Fruit fly (Drosophila melanogaster) whole organism, embryonic: ENCODE data around the gene CG17234.
A peak's percentile ranks its signal among the peaks of the same experiment; 100 is the strongest.

ENCODE experiments used
- Asciz ChIP-seq: fragments of 200-800 bp; sonication (Bioruptor generic); optimal IDR thresholded peaks from 2 replicates; lab custom pipeline; 2017; ENCODE audit warnings: missing biosample characterization, mild to moderate bottlenecking, missing genetic modification characterization, missing genetic modification reagents
- B-H1 ChIP-seq: fragments of 200-800 bp; sonication (Bioruptor generic); IDR thresholded peaks from 3 replicates; pipeline ENCODE4 v1.3.6; 2022; ENCODE audit warnings: missing biosample characterization, missing genetic modification characterization
- CG10267 ChIP-seq: fragments of 200-800 bp; sonication (Bioruptor generic); optimal IDR thresholded peaks from 2 replicates; lab custom pipeline; 2018; ENCODE audit warnings: missing biosample characterization, mild to moderate bottlenecking, missing genetic modification characterization, moderate library complexity
- CG11247 ChIP-seq: fragments of 200-800 bp; sonication (Bioruptor generic); IDR thresholded peaks from 2 replicates; pipeline ENCODE4 v1.3.6; 2022; ENCODE audit warnings: missing biosample characterization, missing genetic modification characterization
- CG11504 ChIP-seq: fragments of 200-800 bp; sonication (Bioruptor generic); optimal IDR thresholded peaks from 3 replicates; lab custom pipeline; 2019; ENCODE audit warnings: missing biosample characterization, mild to moderate bottlenecking, missing genetic modification characterization, moderate library complexity
- CG12659 ChIP-seq: fragments of 200-800 bp; sonication (Bioruptor generic); optimal IDR thresholded peaks from 3 replicates; lab custom pipeline; 2017; ENCODE audit warnings: mild to moderate bottlenecking, missing biosample characterization, missing genetic modification reagents, missing genetic modification characterization
- CG12769 ChIP-seq: fragments of 200-800 bp; sonication (Bioruptor generic); optimal IDR thresholded peaks from 2 replicates; lab custom pipeline; 2019; ENCODE audit warnings: missing biosample characterization, mild to moderate bottlenecking, missing genetic modification characterization, moderate library complexity
- CG14667 ChIP-seq: fragments of 200-800 bp; sonication (Bioruptor generic); IDR thresholded peaks from 2 replicates; pipeline ENCODE4 v1.3.6; 2022; ENCODE audit warnings: missing biosample characterization, missing genetic modification characterization
- CG17568 ChIP-seq: fragments of 200-800 bp; sonication (Bioruptor generic); optimal IDR thresholded peaks from 2 replicates; lab custom pipeline; 2018; ENCODE audit warnings: missing biosample characterization, mild to moderate bottlenecking, missing genetic modification characterization, moderate library complexity
- CG17612 ChIP-seq: fragments of 200-800 bp; sonication (Bioruptor generic); IDR thresholded peaks from 2 replicates; pipeline ENCODE4 v1.3.6; 2022; ENCODE audit warnings: missing biosample characterization, missing genetic modification characterization
- CG2120 ChIP-seq: fragments of 200-800 bp; sonication (Bioruptor generic); optimal IDR thresholded peaks from 3 replicates; lab custom pipeline; 2016; ENCODE audit warnings: missing biosample characterization, missing genetic modification characterization
- CG30403 ChIP-seq: fragments of 200-800 bp; sonication (Bioruptor generic); optimal IDR thresholded peaks from 3 replicates; lab custom pipeline; 2016; ENCODE audit warnings: missing biosample characterization, missing genetic modification characterization
- CG32532 ChIP-seq: fragments of 200-800 bp; sonication (Bioruptor generic); IDR thresholded peaks from 2 replicates; pipeline ENCODE4 v1.3.6; 2022; ENCODE audit warnings: missing biosample characterization, missing genetic modification characterization
- CG34422 ChIP-seq: fragments of 200-800 bp; sonication (Bioruptor generic); IDR thresholded peaks from 3 replicates; pipeline ENCODE4 v1.3.6; 2022; ENCODE audit warnings: missing biosample characterization, missing genetic modification characterization
- CG4282 ChIP-seq: fragments of 200-800 bp; sonication (Bioruptor generic); optimal IDR thresholded peaks from 2 replicates; lab custom pipeline; 2016; ENCODE audit warnings: missing biosample characterization, missing genetic modification characterization
- CG4328 ChIP-seq: fragments of 200-800 bp; sonication (Bioruptor generic); optimal IDR thresholded peaks from 3 replicates; lab custom pipeline; 2017; ENCODE audit warnings: missing biosample characterization, missing genetic modification reagents, missing genetic modification characterization
- CG6689 ChIP-seq: fragments of 200-800 bp; sonication (Bioruptor generic); IDR thresholded peaks from 2 replicates; pipeline ENCODE4 v1.3.6; 2022; ENCODE audit warnings: missing biosample characterization, missing genetic modification characterization
- CG8359 ChIP-seq: fragments of 200-800 bp; sonication (Bioruptor generic); optimal IDR thresholded peaks from 2 replicates; lab custom pipeline; 2017; ENCODE audit warnings: missing biosample characterization, mild to moderate bottlenecking, missing genetic modification characterization, borderline replicate concordance
- CG9609 ChIP-seq: fragments of 200-800 bp; sonication (Bioruptor generic); optimal IDR thresholded peaks from 3 replicates; lab custom pipeline; 2016; ENCODE audit warnings: missing biosample characterization, missing genetic modification characterization
- CHES-1-like ChIP-seq: fragments of 200-800 bp; sonication (Bioruptor generic); optimal IDR thresholded peaks from 2 replicates; lab custom pipeline; 2016; ENCODE audit warnings: missing biosample characterization, missing genetic modification characterization
- D19A ChIP-seq: fragments of 200-800 bp; optimal IDR thresholded peaks from 3 replicates; lab custom pipeline; 2019; ENCODE audit warnings: missing biosample characterization, mild to moderate bottlenecking, missing genetic modification characterization, moderate library complexity
- Fer1 ChIP-seq: fragments of 200-800 bp; sonication (Bioruptor generic); optimal IDR thresholded peaks from 2 replicates; lab custom pipeline; 2017; ENCODE audit warnings: missing biosample characterization, mild to moderate bottlenecking, missing genetic modification characterization
- HLHmδ ChIP-seq: fragments of 200-800 bp; sonication (Bioruptor generic); optimal IDR thresholded peaks from 2 replicates; lab custom pipeline; 2018; ENCODE audit warnings: missing biosample characterization, mild to moderate bottlenecking, missing genetic modification characterization, moderate library complexity
- Hmr ChIP-seq: fragments of 200-800 bp; sonication (Bioruptor generic); optimal IDR thresholded peaks from 3 replicates; lab custom pipeline; 2017; ENCODE audit warnings: mild to moderate bottlenecking, missing biosample characterization, missing genetic modification reagents, missing genetic modification characterization
- Hr78 ChIP-seq, 2 experiments: fragments of 200-800 bp in 1 of 2; fragments of >200 bp in 1 of 2; sonication (Bioruptor generic) in 1 of 2; optimal IDR thresholded peaks; 2 replicates each; lab custom pipeline; 2017 to 2019; ENCODE audit warnings: missing biosample characterization in 2 of 2, missing genetic modification characterization in 2 of 2, mild to moderate bottlenecking in 1 of 2, moderate library complexity in 1 of 2
- Mad ChIP-seq: fragments of 200-800 bp; sonication (Bioruptor generic); optimal IDR thresholded peaks from 2 replicates; lab custom pipeline; 2016; ENCODE audit warnings: missing biosample characterization, missing genetic modification characterization
- NK7.1 ChIP-seq: fragments of 200-800 bp; sonication (Bioruptor generic); optimal IDR thresholded peaks from 3 replicates; lab custom pipeline; 2016; ENCODE audit warnings: missing biosample characterization, missing genetic modification characterization
- Oaz ChIP-seq: fragments of 200-800 bp; sonication (Bioruptor generic); IDR thresholded peaks from 2 replicates; pipeline ENCODE4 v1.3.6; 2022; ENCODE audit warnings: missing biosample characterization, missing genetic modification characterization
- Ptx1 ChIP-seq: fragments of 200-800 bp; sonication (Bioruptor generic); IDR thresholded peaks from 2 replicates; pipeline ENCODE4 v1.3.6; 2022; ENCODE audit warnings: missing biosample characterization, missing genetic modification characterization
- Trl ChIP-seq, 3 experiments: fragments of >200 bp in 2 of 3; fragments of 200-800 bp in 1 of 3; sonication (Bioruptor generic) in 1 of 3; optimal IDR thresholded peaks; 2 replicates in 1 of 3; 3 replicates in 2 of 3; lab custom pipeline; 2016 to 2017; ENCODE audit warnings: missing biosample characterization in 1 of 3, missing genetic modification characterization in 1 of 3
- Xrp1 ChIP-seq: fragments of 200-800 bp; sonication (Bioruptor generic); IDR thresholded peaks from 2 replicates; pipeline ENCODE4 v1.3.6; 2022; ENCODE audit warnings: missing biosample characterization, missing genetic modification characterization
- al ChIP-seq: fragments of 200-800 bp; sonication (Bioruptor generic); IDR thresholded peaks from 2 replicates; pipeline ENCODE4 v1.3.6; 2022; ENCODE audit warnings: missing biosample characterization, missing genetic modification characterization
- chm ChIP-seq: fragments of 200-800 bp; sonication (Bioruptor generic); IDR thresholded peaks from 2 replicates; pipeline ENCODE4 v1.3.6; 2022; ENCODE audit warnings: missing biosample characterization, missing genetic modification characterization
- ci ChIP-seq: fragments of 200-800 bp; sonication (Bioruptor generic); IDR thresholded peaks from 3 replicates; pipeline ENCODE4 v1.3.6; 2022; ENCODE audit warnings: missing biosample characterization, missing genetic modification characterization
- dpn ChIP-seq, 2 experiments: fragments of 200-800 bp; sonication (Bioruptor generic); optimal IDR thresholded peaks; 3 replicates each; lab custom pipeline; 2016; ENCODE audit warnings: missing biosample characterization in 2 of 2, missing genetic modification characterization in 2 of 2
- dysf ChIP-seq: fragments of 200-800 bp; sonication (Bioruptor generic); IDR thresholded peaks from 3 replicates; pipeline ENCODE4 v1.3.6; 2022; ENCODE audit warnings: missing biosample characterization, missing genetic modification characterization
- emc ChIP-seq: fragments of 200-800 bp; sonication (Bioruptor generic); optimal IDR thresholded peaks from 2 replicates; lab custom pipeline; 2016; ENCODE audit warnings: missing biosample characterization, missing genetic modification characterization
- gem ChIP-seq: fragments of 200-800 bp; sonication (Bioruptor generic); optimal IDR thresholded peaks from 2 replicates; lab custom pipeline; 2019; ENCODE audit warnings: missing biosample characterization, mild to moderate bottlenecking, missing genetic modification characterization, moderate library complexity
- kah ChIP-seq: fragments of 200-800 bp; sonication (Bioruptor generic); optimal IDR thresholded peaks from 2 replicates; lab custom pipeline; 2018; ENCODE audit warnings: missing biosample characterization, mild to moderate bottlenecking, missing genetic modification characterization
- klu ChIP-seq: fragments of 200-800 bp; sonication (Bioruptor generic); IDR thresholded peaks from 2 replicates; pipeline ENCODE4 v1.3.6; 2022; ENCODE audit warnings: missing biosample characterization, missing genetic modification characterization
- nerfin-1 ChIP-seq: fragments of 200-800 bp; sonication (Bioruptor generic); optimal IDR thresholded peaks from 3 replicates; lab custom pipeline; 2019; ENCODE audit warnings: missing biosample characterization, mild to moderate bottlenecking, missing genetic modification characterization, moderate library complexity
- org-1 ChIP-seq: fragments of 200-800 bp; sonication (Bioruptor generic); optimal IDR thresholded peaks from 2 replicates; lab custom pipeline; 2017; ENCODE audit warnings: missing biosample characterization, missing genetic modification characterization
- pan ChIP-seq, 4 experiments: fragments of >200 bp in 3 of 4; fragments of 200-800 bp in 1 of 4; sonication (Bioruptor generic) in 1 of 4; optimal IDR thresholded peaks in 3 of 4; IDR thresholded peaks in 1 of 4; 2 replicates each; pipeline versions ENCODE4 v1.3.6 to Lab custom; 2017 to 2022; ENCODE audit warnings: missing biosample characterization in 2 of 4, missing genetic modification characterization in 2 of 4, mixed read lengths in 1 of 4
- phol ChIP-seq: fragments of 200-800 bp; sonication (Bioruptor generic); optimal IDR thresholded peaks from 3 replicates; lab custom pipeline; 2018; ENCODE audit warnings: missing biosample characterization, mild to moderate bottlenecking, missing genetic modification characterization, moderate library complexity
- pros ChIP-seq: fragments of 200-800 bp; sonication (Bioruptor generic); optimal IDR thresholded peaks from 3 replicates; lab custom pipeline; 2019; ENCODE audit warnings: missing biosample characterization, mild to moderate bottlenecking, missing genetic modification characterization, moderate library complexity
- repo ChIP-seq: fragments of 200-800 bp; sonication (Bioruptor generic); optimal IDR thresholded peaks from 2 replicates; lab custom pipeline; 2016; ENCODE audit warnings: missing biosample characterization, missing genetic modification characterization
- sd ChIP-seq: fragments of 200-800 bp; sonication (Bioruptor generic); optimal IDR thresholded peaks from 3 replicates; lab custom pipeline; 2018; ENCODE audit warnings: missing biosample characterization, mild to moderate bottlenecking, missing genetic modification characterization, moderate library complexity
- sens ChIP-seq: fragments of 200-800 bp; sonication (Bioruptor generic); peaks from one replicate; lab custom pipeline; 2016; ENCODE audit warnings: missing biosample characterization, missing genetic modification characterization
- shn ChIP-seq: fragments of 200-800 bp; sonication (Bioruptor generic); optimal IDR thresholded peaks from 3 replicates; lab custom pipeline; 2016; ENCODE audit warnings: missing biosample characterization, missing genetic modification characterization
- wor ChIP-seq: fragments of 200-800 bp; sonication (Bioruptor generic); IDR thresholded peaks from 2 replicates; pipeline ENCODE4 v1.3.6; 2022; ENCODE audit warnings: missing biosample characterization, missing genetic modification characterization

CG17234 gene

DNA sequence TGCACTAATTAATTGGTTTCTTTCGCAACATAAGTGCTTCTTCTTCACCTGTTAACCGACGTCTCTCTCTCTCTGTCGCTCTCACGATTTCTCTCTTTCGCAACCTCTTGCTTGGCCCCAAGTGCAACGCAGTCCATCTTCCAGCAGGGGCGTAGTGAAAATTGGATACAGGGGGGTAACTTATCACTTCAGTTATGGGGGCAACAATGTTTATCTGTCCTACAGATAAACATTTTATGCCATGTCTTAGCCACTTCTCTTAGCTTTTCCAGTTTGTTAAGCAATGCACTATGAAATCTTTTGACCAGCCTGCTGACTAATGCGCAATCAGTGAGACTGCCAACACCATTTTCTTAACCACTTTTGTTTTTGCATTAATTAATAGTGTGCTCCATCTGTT, 25.5 kb upstream of the CG17234 start (continued):
- TF ChIP-seq Xrp1 (peak; percentile 33; the same call in 1 of the 2 replicates), kah (GFP tag; lab: Kevin White, UChicago) (peak; percentile 2), repo (GFP tag; lab: Kevin White, UChicago) (no peak), sd (tag; lab: Kevin White, UChicago) (no peak), dysf (peak; percentile 69), CG14667 (GFP tag; lab: Robert Waterston, UW) (no peak), CG17568 (GFP tag; lab: Kevin White, UChicago) (peak; percentile 19), CG6689 (GFP tag; lab: Robert Waterston, UW) (peak; percentile 62), Oaz (peak; percentile 36; the same call in 1 of the 2 replicates), nerfin-1 (tag; lab: Kevin White, UChicago) (no peak), CG2120 (peak; percentile 45), al (GFP tag; lab: Robert Waterston, UW) (no peak), phol (tag; lab: Kevin White, UChicago) (peak; percentile 51), D19A (tag; lab: Kevin White, UChicago) (peak; percentile 22), CG11247 (GFP tag; lab: Robert Waterston, UW) (peak; percentile 26; the same call in 1 of the 2 replicates), sens (GFP tag; lab: Kevin White, UChicago) (peak; percentile 90), Hr78 (GFP tag; optimal IDR thresholded peaks at IDR 0.05; lab: Kevin White, UChicago) (peak in 1 of 2 experiments; percentile 37), shn (GFP tag; lab: Kevin White, UChicago) (peak; percentile 34), chm (GFP tag; lab: Robert Waterston, UW) (peak; percentile 56; the same call in 1 of the 2 replicates), CG17612 (GFP tag; lab: Robert Waterston, UW) (no peak), Ptx1 (GFP tag; lab: Robert Waterston, UW) (peak; percentile 66), CG4282 (GFP tag; lab: Kevin White, UChicago) (no peak), pan (optimal IDR thresholded peaks at IDR 0.05; lab: Kevin White, UChicago) (no peak), pan (GFP tag; optimal IDR thresholded peaks at IDR 0.05 in 1 of 2, IDR thresholded peaks at IDR 0.05 in 1 of 2) (peak in 1 of 2 experiments; percentile 63), pros (GFP tag; lab: Kevin White, UChicago) (peak; percentile 0), CG11504 (tag; lab: Kevin White, UChicago) (no peak), CG10267 (tag; lab: Kevin White, UChicago) (peak; percentile 9), Fer1 (GFP tag; lab: Kevin White, UChicago) (peak; percentile 48), CG30403 (GFP tag; lab: Kevin White, UChicago) (peak; percentile 52), CG4328 (GFP tag; lab: Kevin White, UChicago) (peak; percentile 30), ci (GFP tag; lab: Robert Waterston, UW) (peak; percentile 91), NK7.1 (no peak), emc (GFP tag; lab: Kevin White, UChicago) (no peak), dpn (GFP tag; optimal IDR thresholded peaks at IDR 0.05; lab: Kevin White, UChicago) (peak; percentile 26 to 47), wor (GFP tag; lab: Robert Waterston, UW) (0 out of 2 replicates have a peak, but pooled peaks have one; percentile 31), Mad (GFP tag; lab: Kevin White, UChicago) (peak; percentile 43), klu (GFP tag; lab: Robert Waterston, UW) (no peak), Asciz (GFP tag; lab: Kevin White, UChicago) (peak; percentile 51), Trl (optimal IDR thresholded peaks at IDR 0.05; lab: Kevin White, UChicago) (peak; percentile 43 to 50), Trl (GFP tag; optimal IDR thresholded peaks at IDR 0.05; lab: Kevin White, UChicago) (no peak), CG12659 (GFP tag; lab: Kevin White, UChicago) (peak; percentile 24), gem (tag; lab: Kevin White, UChicago) (peak; percentile 69), CG34422 (peak; percentile 49; the same call in 1 of the 3 replicates), CG8359 (GFP tag; lab: Kevin White, UChicago) (no peak), CG32532 (GFP tag; lab: Robert Waterston, UW) (peak; percentile 29; the same call in 1 of the 2 replicates), Hmr (peak; percentile 40), CG9609 (GFP tag; lab: Kevin White, UChicago) (no peak), HLHmδ (GFP tag; lab: Kevin White, UChicago) (no peak), org-1 (GFP tag; lab: Kevin White, UChicago) (peak; percentile 5), B-H1 (GFP tag; lab: Robert Waterston, UW) (peak; percentile 35; the same call in 1 of the 3 replicates), CHES-1-like (GFP tag; lab: Kevin White, UChicago) (peak; percentile 17), CG12769 (tag; lab: Kevin White, UChicago) (peak; percentile 34)
